Fruit fly (Drosophila melanogaster) whole organism, embryonic: Measurements from ENCODE around the gene rk.

Experiments
- CG10431 ChIP-seq: fragments of 200-800 bp; sonication (Bioruptor generic); optimal IDR thresholded peaks from 3 replicates; lab custom pipeline; 2018; ENCODE audit warnings: missing biosample characterization, mild to moderate bottlenecking, missing genetic modification characterization
- CG10979 ChIP-seq: fragments of 200-800 bp; sonication (Bioruptor generic); optimal IDR thresholded peaks from 2 replicates; lab custom pipeline; 2018; ENCODE audit warnings: missing biosample characterization, mild to moderate bottlenecking, missing genetic modification characterization, moderate library complexity
- CG12155 ChIP-seq: fragments of 200-800 bp; sonication (Bioruptor generic); optimal IDR thresholded peaks from 3 replicates; lab custom pipeline; 2016; ENCODE audit warnings: missing biosample characterization, missing genetic modification characterization
- CG12219 ChIP-seq: fragments of 200-800 bp; sonication (Bioruptor generic); optimal IDR thresholded peaks from 3 replicates; lab custom pipeline; 2018; ENCODE audit warnings: missing biosample characterization, mild to moderate bottlenecking, missing genetic modification characterization
- CG14667 ChIP-seq: fragments of 200-800 bp; sonication (Bioruptor generic); IDR thresholded peaks from 2 replicates; pipeline ENCODE4 v1.3.6; 2022; ENCODE audit warnings: missing biosample characterization, missing genetic modification characterization
- CG15269 ChIP-seq: fragments of 200-800 bp; sonication (Bioruptor generic); optimal IDR thresholded peaks from 2 replicates; lab custom pipeline; 2018; ENCODE audit warnings: missing biosample characterization, mild to moderate bottlenecking, missing genetic modification characterization, moderate library complexity
- CG16813 ChIP-seq: fragments of 200-800 bp; sonication (Bioruptor generic); IDR thresholded peaks from 3 replicates; pipeline ENCODE4 v1.3.6; 2022; ENCODE audit warnings: missing biosample characterization, missing genetic modification characterization; ENCODE audit not compliant: partially characterized antibody
- CG17802 ChIP-seq: fragments of 200-800 bp; sonication (Bioruptor generic); optimal IDR thresholded peaks from 2 replicates; lab custom pipeline; 2018; ENCODE audit warnings: missing biosample characterization, mild to moderate bottlenecking, missing genetic modification characterization, moderate library complexity
- CG2889 ChIP-seq: fragments of 200-800 bp; sonication (Bioruptor generic); IDR thresholded peaks from 3 replicates; pipeline ENCODE4 v1.3.6; 2022; ENCODE audit warnings: missing biosample characterization, missing genetic modification characterization
- CG32532 ChIP-seq: fragments of 200-800 bp; sonication (Bioruptor generic); IDR thresholded peaks from 2 replicates; pipeline ENCODE4 v1.3.6; 2022; ENCODE audit warnings: missing biosample characterization, missing genetic modification characterization
- CG32772 ChIP-seq: fragments of 200-800 bp; sonication (Bioruptor generic); IDR thresholded peaks from 2 replicates; pipeline ENCODE4 v1.3.6; 2022; ENCODE audit warnings: missing biosample characterization, missing genetic modification characterization
- CG3726 ChIP-seq: fragments of 200-800 bp; sonication (Bioruptor generic); IDR thresholded peaks from 3 replicates; pipeline ENCODE4, ENCODE4 v1.3.6; 2022; ENCODE audit warnings: missing biosample characterization, missing genetic modification characterization
- CG4404 ChIP-seq: fragments of 200-800 bp; sonication (Bioruptor generic); IDR thresholded peaks from 2 replicates; pipeline ENCODE4 v1.3.6; 2022; ENCODE audit warnings: missing biosample characterization, missing genetic modification characterization
- CG5180 ChIP-seq: fragments of 200-800 bp; sonication (Bioruptor generic); optimal IDR thresholded peaks from 3 replicates; lab custom pipeline; 2017; ENCODE audit warnings: missing biosample characterization, missing genetic modification characterization, mild to moderate bottlenecking, moderate library complexity, missing genetic modification reagents
- CG6272 ChIP-seq: fragments of 200-800 bp; sonication (Bioruptor generic); IDR thresholded peaks from 2 replicates; pipeline ENCODE4 v1.3.6; 2022; ENCODE audit warnings: missing biosample characterization, missing genetic modification characterization
- CG7928 ChIP-seq: fragments of 200-800 bp; sonication (Bioruptor generic); optimal IDR thresholded peaks from 2 replicates; lab custom pipeline; 2017; ENCODE audit warnings: missing biosample characterization, mild to moderate bottlenecking, missing genetic modification characterization
- CG8281 ChIP-seq: fragments of 200-800 bp; sonication (Bioruptor generic); optimal IDR thresholded peaks from 2 replicates; lab custom pipeline; 2018; ENCODE audit warnings: missing biosample characterization, mild to moderate bottlenecking, missing genetic modification characterization, moderate library complexity
- CrebB ChIP-seq: fragments of 200-800 bp; sonication (Bioruptor generic); optimal IDR thresholded peaks from 3 replicates; lab custom pipeline; 2018; ENCODE audit warnings: missing biosample characterization, mild to moderate bottlenecking, missing genetic modification characterization
- Dll ChIP-seq: fragments of 200-800 bp; sonication (Bioruptor generic); IDR thresholded peaks from 4 replicates; pipeline ENCODE4 v1.3.6; 2022; ENCODE audit warnings: missing biosample characterization, missing genetic modification characterization; ENCODE audit not compliant: partially characterized antibody
- Doc3 ChIP-seq: fragments of 200-800 bp; sonication (Bioruptor generic); IDR thresholded peaks from 3 replicates; pipeline ENCODE4 v1.3.6; 2022; ENCODE audit warnings: missing biosample characterization, missing genetic modification characterization; ENCODE audit not compliant: partially characterized antibody
- Elba2 ChIP-seq: fragments of 200-800 bp; sonication (Bioruptor generic); optimal IDR thresholded peaks from 3 replicates; lab custom pipeline; 2016; ENCODE audit warnings: missing biosample characterization, missing genetic modification characterization
- Jarid2 ChIP-seq: fragments of 200-800 bp; sonication (Bioruptor generic); optimal IDR thresholded peaks from 3 replicates; lab custom pipeline; 2017; ENCODE audit warnings: mild to moderate bottlenecking, missing biosample characterization, missing genetic modification reagents, missing genetic modification characterization
- Lim3 ChIP-seq: fragments of 200-800 bp; sonication (Bioruptor generic); IDR thresholded peaks from 2 replicates; pipeline ENCODE4 v1.3.6; 2022; ENCODE audit warnings: missing biosample characterization, missing genetic modification characterization
- Lpt ChIP-seq: fragments of >200 bp; optimal IDR thresholded peaks from 2 replicates; lab custom pipeline; 2018; ENCODE audit warnings: missing biosample characterization, missing genetic modification characterization
- NFAT ChIP-seq: fragments of 200-800 bp; sonication (Bioruptor generic); IDR thresholded peaks from 2 replicates; pipeline ENCODE4 v1.3.6; 2022; ENCODE audit warnings: missing biosample characterization, missing genetic modification characterization
- PHDP ChIP-seq: fragments of 200-800 bp; sonication (Bioruptor generic); optimal IDR thresholded peaks from 3 replicates; lab custom pipeline; 2018; ENCODE audit warnings: missing biosample characterization, mild to moderate bottlenecking, missing genetic modification characterization, moderate library complexity
- Rfx ChIP-seq: fragments of 200-800 bp; sonication (Bioruptor generic); IDR thresholded peaks from 2 replicates; pipeline ENCODE4 v1.3.6; 2022; ENCODE audit warnings: missing biosample characterization, missing genetic modification characterization
- Rx ChIP-seq: fragments of 200-800 bp; sonication (Bioruptor generic); IDR thresholded peaks from 2 replicates; pipeline ENCODE4 v1.3.6; 2022; ENCODE audit warnings: missing biosample characterization, missing genetic modification characterization
- Ssrp ChIP-seq: fragments of 200-800 bp; sonication (Bioruptor generic); optimal IDR thresholded peaks from 2 replicates; lab custom pipeline; 2018; ENCODE audit warnings: missing biosample characterization, mild to moderate bottlenecking, missing genetic modification characterization, moderate library complexity
- Trl ChIP-seq, 3 experiments: fragments of >200 bp in 2 of 3; fragments of 200-800 bp in 1 of 3; sonication (Bioruptor generic) in 1 of 3; optimal IDR thresholded peaks; 2 replicates in 1 of 3; 3 replicates in 2 of 3; lab custom pipeline; 2016 to 2017; ENCODE audit warnings: missing biosample characterization in 1 of 3, missing genetic modification characterization in 1 of 3
- ato ChIP-seq: fragments of 200-800 bp; sonication (Bioruptor generic); IDR thresholded peaks from 2 replicates; pipeline ENCODE4 v1.3.6; 2022; ENCODE audit warnings: missing biosample characterization, missing genetic modification characterization; ENCODE audit not compliant: partially characterized antibody
- crc ChIP-seq: fragments of 200-800 bp; sonication (Bioruptor generic); optimal IDR thresholded peaks from 2 replicates; lab custom pipeline; 2016; ENCODE audit warnings: missing biosample characterization, missing genetic modification characterization
- crol ChIP-seq: fragments of 200-800 bp; sonication (Bioruptor generic); IDR thresholded peaks from 2 replicates; pipeline ENCODE4 v1.3.6; 2022; ENCODE audit warnings: missing biosample characterization, missing genetic modification characterization
- crp ChIP-seq, 2 experiments: fragments of 200-800 bp; sonication (Bioruptor generic); optimal IDR thresholded peaks; 2 replicates in 1 of 2; 3 replicates in 1 of 2; lab custom pipeline; 2017; ENCODE audit warnings: missing biosample characterization in 2 of 2, missing genetic modification characterization in 2 of 2, mild to moderate bottlenecking in 1 of 2, moderate library complexity in 1 of 2
- dmrt99B ChIP-seq: fragments of 200-800 bp; sonication (Bioruptor generic); optimal IDR thresholded peaks from 2 replicates; lab custom pipeline; 2018; ENCODE audit warnings: missing biosample characterization, mild to moderate bottlenecking, missing genetic modification characterization, moderate library complexity
- mirr ChIP-seq: fragments of 200-800 bp; sonication (Bioruptor generic); optimal IDR thresholded peaks from 3 replicates; lab custom pipeline; 2018; ENCODE audit warnings: missing biosample characterization, mild to moderate bottlenecking, missing genetic modification characterization
- nerfin-1 ChIP-seq: fragments of 200-800 bp; sonication (Bioruptor generic); optimal IDR thresholded peaks from 3 replicates; lab custom pipeline; 2019; ENCODE audit warnings: missing biosample characterization, mild to moderate bottlenecking, missing genetic modification characterization, moderate library complexity
- psq ChIP-seq: fragments of 200-800 bp; sonication (Bioruptor generic); optimal IDR thresholded peaks from 2 replicates; lab custom pipeline; 2017; ENCODE audit warnings: missing biosample characterization, missing genetic modification characterization
- seq ChIP-seq: fragments of 200-800 bp; sonication (Bioruptor generic); IDR thresholded peaks from 2 replicates; pipeline ENCODE4 v1.3.6; 2022; ENCODE audit warnings: missing biosample characterization, missing genetic modification characterization
- slbo ChIP-seq: fragments of 200-800 bp; sonication (Bioruptor generic); IDR thresholded peaks from 2 replicates; pipeline ENCODE4 v1.3.6; 2022; ENCODE audit warnings: missing biosample characterization, missing genetic modification characterization
- sqz ChIP-seq: fragments of 200-800 bp; sonication (Bioruptor generic); optimal IDR thresholded peaks from 3 replicates; lab custom pipeline; 2018; ENCODE audit warnings: missing biosample characterization, mild to moderate bottlenecking, missing genetic modification characterization
- ssp ChIP-seq: fragments of 200-800 bp; sonication (Bioruptor generic); IDR thresholded peaks from 2 replicates; pipeline ENCODE4 v1.3.6; 2022; ENCODE audit warnings: missing biosample characterization, missing genetic modification characterization
- sug ChIP-seq: fragments of 200-800 bp; optimal IDR thresholded peaks from 2 replicates; lab custom pipeline; 2019; ENCODE audit warnings: missing biosample characterization, mild to moderate bottlenecking, missing genetic modification characterization, moderate library complexity
- tap ChIP-seq: fragments of 200-800 bp; optimal IDR thresholded peaks from 3 replicates; lab custom pipeline; 2019; ENCODE audit warnings: missing biosample characterization, mild to moderate bottlenecking, missing genetic modification characterization, moderate library complexity
- tna ChIP-seq: fragments of 200-800 bp; sonication (Bioruptor generic); IDR thresholded peaks from 2 replicates; pipeline ENCODE4 v1.3.6; 2022; ENCODE audit warnings: missing biosample characterization, missing genetic modification characterization; ENCODE audit not compliant: partially characterized antibody
- tx ChIP-seq: fragments of 200-800 bp; sonication (Bioruptor generic); optimal IDR thresholded peaks from 2 replicates; lab custom pipeline; 2016; ENCODE audit warnings: missing biosample characterization, missing genetic modification characterization
- unpg ChIP-seq: fragments of 200-800 bp; sonication (Bioruptor generic); optimal IDR thresholded peaks from 3 replicates; lab custom pipeline; 2018; ENCODE audit warnings: missing biosample characterization, mild to moderate bottlenecking, missing genetic modification characterization, moderate library complexity
- vnd ChIP-seq: fragments of 200-800 bp; sonication (Bioruptor generic); IDR thresholded peaks from 3 replicates; pipeline ENCODE4 v1.3.6; 2022; ENCODE audit warnings: missing biosample characterization, missing genetic modification characterization; ENCODE audit not compliant: partially characterized antibody

The rk gene

DNA sequence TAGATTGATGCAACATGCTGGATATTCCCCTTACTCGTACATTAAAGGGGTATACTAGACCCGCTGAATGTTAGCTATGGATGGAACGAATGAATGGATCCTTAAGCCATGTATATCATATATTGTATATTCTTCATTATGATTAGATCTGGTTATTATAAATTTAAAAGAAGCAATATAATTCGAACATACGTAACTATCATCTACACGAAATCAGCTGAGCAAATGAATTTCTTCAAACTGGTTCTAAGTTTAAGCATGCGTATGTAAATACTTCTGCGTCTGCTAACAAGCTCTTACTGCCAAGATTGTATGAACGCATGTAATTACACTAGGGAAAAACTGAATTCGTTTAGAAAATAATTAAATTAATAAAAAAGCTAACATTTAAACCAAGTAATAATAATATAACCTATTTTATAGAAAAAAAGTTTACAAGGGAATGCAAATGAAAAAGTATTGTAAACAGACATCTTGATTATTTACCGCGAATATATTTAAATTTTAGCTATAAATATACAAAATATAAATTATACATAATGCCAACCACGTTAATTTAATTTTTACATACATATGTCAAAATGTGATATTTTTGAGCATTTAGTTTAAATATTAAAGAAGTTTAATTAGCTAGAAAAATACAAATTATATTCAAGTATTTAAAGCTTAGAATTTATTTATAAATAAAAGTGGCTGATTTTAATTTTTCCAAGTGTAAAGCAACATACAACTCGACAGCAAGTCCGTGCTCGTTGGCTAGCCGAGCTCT lies 20.0 kb upstream of the rk start (continued):
- TF ChIP-seq sug (tag; lab: Kevin White, UChicago) (no peak), CG4404 (GFP tag; lab: Robert Waterston, UW) (0 out of 2 replicates have a peak, but pooled peaks have one; percentile 6), CrebB (tag; lab: Kevin White, UChicago) (no peak), CG12155 (GFP tag; lab: Kevin White, UChicago) (no peak), nerfin-1 (peak; percentile 10), CG32772 (GFP tag; lab: Robert Waterston, UW) (peak; percentile 61), Elba2 (GFP tag; lab: Kevin White, UChicago) (no peak), dmrt99B (tag; lab: Kevin White, UChicago) (peak; percentile 72), ssp (GFP tag; lab: Robert Waterston, UW) (peak; percentile 14; the same call in 1 of the 2 replicates), CG16813 (no peak), Trl (optimal IDR thresholded peaks at IDR 0.05; lab: Kevin White, UChicago) (no peak), Trl (GFP tag; optimal IDR thresholded peaks at IDR 0.05; lab: Kevin White, UChicago) (peak; percentile 6), Doc3 (GFP tag; lab: Robert Waterston, UW) (no peak), seq (GFP tag; lab: Robert Waterston, UW) (no peak), CG10431 (GFP tag; lab: Kevin White, UChicago) (no peak), unpg (GFP tag; lab: Kevin White, UChicago) (peak; percentile 62), Lpt (GFP tag; lab: Kevin White, UChicago) (no peak), CG3726 (GFP tag; lab: Robert Waterston, UW) (no peak), tna (no peak), Dll (GFP tag; lab: Robert Waterston, UW) (no peak), CG17802 (tag; lab: Kevin White, UChicago) (peak; percentile 10), NFAT (GFP tag; lab: Robert Waterston, UW) (peak; percentile 46; the same call in 1 of the 2 replicates), vnd (no peak), Rfx (GFP tag; lab: Robert Waterston, UW) (peak; percentile 58), CG2889 (no peak), CG8281 (tag; lab: Kevin White, UChicago) (peak; percentile 34), tap (peak; percentile 23), slbo (GFP tag; lab: Robert Waterston, UW) (peak; percentile 62), CG32532 (GFP tag; lab: Robert Waterston, UW) (peak; percentile 62), Jarid2 (GFP tag; lab: Kevin White, UChicago) (no peak), PHDP (tag; lab: Kevin White, UChicago) (peak; percentile 62), ato (GFP tag; lab: Robert Waterston, UW) (no peak), sqz (GFP tag; lab: Kevin White, UChicago) (no peak), CG10979 (peak; percentile 82), Rx (peak; percentile 51; the same call in 1 of the 2 replicates), Ssrp (tag; lab: Kevin White, UChicago) (peak; percentile 77), CG5180 (no peak), crp (GFP tag; optimal IDR thresholded peaks at IDR 0.05; lab: Kevin White, UChicago) (peak in 1 of 2 experiments; percentile 38), mirr (GFP tag; lab: Kevin White, UChicago) (no peak), crc (GFP tag; lab: Kevin White, UChicago) (no peak), CG14667 (GFP tag; lab: Robert Waterston, UW) (peak; percentile 48; the same call in 1 of the 2 replicates), Lim3 (no peak), CG6272 (GFP tag; lab: Robert Waterston, UW) (no peak; the same call in 1 of the 2 replicates), CG12219 (GFP tag; lab: Kevin White, UChicago) (peak; percentile 7), CG15269 (peak; percentile 69), tx (GFP tag; lab: Kevin White, UChicago) (no peak), CG7928 (GFP tag; lab: Kevin White, UChicago) (no peak), psq (GFP tag; lab: Kevin White, UChicago) (no peak), crol (GFP tag; lab: Robert Waterston, UW) (no peak)
